Worm (Caenorhabditis elegans): ENCODE data around the gene E_BE45912.2.
A peak's percentile ranks its signal among the peaks of the same experiment; 100 is the strongest.

Gene E_BE45912.2

ce11 chrIII:982961-983360, 47.9 kb downstream of the E_BE45912.2 start, which contains the start of gene tbc-10:
Gene tbc-10 (plus strand): TSS chrIII:983261.
- no peak for TF ChIP-seq sea-2 (GFP tag; optimal IDR thresholded peaks at IDR 0.05)
- no peak for TF ChIP-seq fkh-2 (tag; optimal IDR thresholded peaks at IDR 0.05)
- no peak for TF ChIP-seq ceh-82 (tag; optimal IDR thresholded peaks at IDR 0.05)
- TF ChIP-seq nhr-237 (tag; optimal IDR thresholded peaks at IDR 0.05), result no peak
- TF ChIP-seq nhr-12 (tag; optimal IDR thresholded peaks at IDR 0.05), result no peak
- TF ChIP-seq pqm-1 (tag; optimal IDR thresholded peaks at IDR 0.05), result no peak
- no peak for TF ChIP-seq ceh-28 (tag; optimal IDR thresholded peaks at IDR 0.05)
- TF ChIP-seq egl-5 (tag; optimal IDR thresholded peaks at IDR 0.05), result no peak
- TF ChIP-seq ama-1 (optimal IDR thresholded peaks at IDR 0.05), result no peak
- no peak for TF ChIP-seq fkh-10 (GFP tag; optimal IDR thresholded peaks at IDR 0.05)

DNA sequence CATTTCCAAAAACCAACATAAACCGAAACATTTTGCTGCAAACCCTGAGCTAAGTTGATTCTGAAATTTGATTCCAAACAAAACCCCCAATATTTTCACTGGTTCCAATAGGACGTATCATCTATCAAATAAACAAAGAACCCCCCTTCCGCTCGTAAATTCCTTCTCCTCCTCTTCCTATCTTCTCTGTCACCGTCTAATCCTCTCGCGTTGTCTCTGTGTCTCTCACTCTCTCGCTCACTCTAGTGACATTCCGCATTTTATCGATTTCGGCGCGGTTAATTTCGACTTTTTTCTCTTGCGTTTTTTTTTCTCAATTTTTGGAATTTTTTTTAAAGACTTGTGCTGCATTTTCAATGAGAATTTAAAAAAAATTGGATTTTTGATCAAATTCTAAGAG, 48.9 kb downstream of the E_BE45912.2 start:
- no peak for TF ChIP-seq tbx-2 (tag; optimal IDR thresholded peaks at IDR 0.05)
- no peak for TF ChIP-seq ZK546.5 (tag; optimal IDR thresholded peaks at IDR 0.05)
- TF ChIP-seq nhr-43 (tag; optimal IDR thresholded peaks at IDR 0.05; ENCODE audit: poor library complexity, severe bottlenecking), result no peak
- TF ChIP-seq nhr-76 (tag; optimal IDR thresholded peaks at IDR 0.05), result no peak
- peak; percentile 77 for TF ChIP-seq nfya-1 (tag; optimal IDR thresholded peaks at IDR 0.05; ENCODE audit: insufficient read depth)
- no peak for TF ChIP-seq fkh-10 (GFP tag; optimal IDR thresholded peaks at IDR 0.05)
- no peak for TF ChIP-seq ceh-9 (tag; optimal IDR thresholded peaks at IDR 0.05)
- TF ChIP-seq nhr-11 (tag; optimal IDR thresholded peaks at IDR 0.05), result no peak
- TF ChIP-seq mdl-1 (tag; optimal IDR thresholded peaks at IDR 0.05), result no peak
- no peak for TF ChIP-seq pqm-1 (tag; optimal IDR thresholded peaks at IDR 0.05)
- TF ChIP-seq snpc-4 (tag; optimal IDR thresholded peaks at IDR 0.05), result no peak
- TF ChIP-seq nhr-23 (tag; optimal IDR thresholded peaks at IDR 0.05), result no peak
- TF ChIP-seq ztf-11 (tag; optimal IDR thresholded peaks at IDR 0.05), result no peak
- TF ChIP-seq nhr-25 (tag; optimal IDR thresholded peaks at IDR 0.05), result peak; percentile 1
- TF ChIP-seq ama-1 (optimal IDR thresholded peaks at IDR 0.05), result no peak
- TF ChIP-seq fkh-2 (tag; optimal IDR thresholded peaks at IDR 0.05), result no peak
- TF ChIP-seq ceh-28 (tag; optimal IDR thresholded peaks at IDR 0.05), result peak; percentile 89
- peak; percentile 70 for TF ChIP-seq lin-39 (tag; optimal IDR thresholded peaks at IDR 0.05)
- no peak for TF ChIP-seq mml-1 (tag; optimal IDR thresholded peaks at IDR 0.05)
- TF ChIP-seq nhr-67 (tag; optimal IDR thresholded peaks at IDR 0.05), result no peak
- TF ChIP-seq unc-62 (GFP tag; optimal IDR thresholded peaks at IDR 0.05), result no peak
- no peak for TF ChIP-seq ceh-82 (tag; optimal IDR thresholded peaks at IDR 0.05)
- no peak for TF ChIP-seq eor-1 (tag; optimal IDR thresholded peaks at IDR 0.05)
- TF ChIP-seq ceh-16 (tag; optimal IDR thresholded peaks at IDR 0.05), result no peak
- TF ChIP-seq daf-12 (tag; optimal IDR thresholded peaks at IDR 0.05), result no peak
- no peak for TF ChIP-seq sea-2 (GFP tag; optimal IDR thresholded peaks at IDR 0.05)
- TF ChIP-seq nhr-28 (tag; optimal IDR thresholded peaks at IDR 0.05), result no peak
- TF ChIP-seq egl-5 (tag; optimal IDR thresholded peaks at IDR 0.05), result no peak
- no peak for TF ChIP-seq egl-27 (tag; optimal IDR thresholded peaks at IDR 0.05)
- no peak for TF ChIP-seq jun-1 (tag; optimal IDR thresholded peaks at IDR 0.05)
- TF ChIP-seq lin-15B (tag; optimal IDR thresholded peaks at IDR 0.05), result no peak
- TF ChIP-seq pha-4 (tag; optimal IDR thresholded peaks at IDR 0.05), result no peak
- no peak for TF ChIP-seq elt-1 (tag; optimal IDR thresholded peaks at IDR 0.05)
- TF ChIP-seq ztf-4 (tag; optimal IDR thresholded peaks at IDR 0.05), result no peak
- TF ChIP-seq unc-39 (tag; optimal IDR thresholded peaks at IDR 0.05), result no peak
- peak; percentile 45 for TF ChIP-seq elt-2 (tag; optimal IDR thresholded peaks at IDR 0.05)
- no peak for TF ChIP-seq nhr-237 (tag; optimal IDR thresholded peaks at IDR 0.05)
- TF ChIP-seq skn-1 (tag; optimal IDR thresholded peaks at IDR 0.05), result no peak
- no peak for TF ChIP-seq nhr-12 (tag; optimal IDR thresholded peaks at IDR 0.05)
- TF ChIP-seq fos-1 (tag; optimal IDR thresholded peaks at IDR 0.05), result no peak
- TF ChIP-seq hmg-11 (tag; optimal IDR thresholded peaks at IDR 0.05), result peak; percentile 55
- no peak for TF ChIP-seq zag-1 (tag; optimal IDR thresholded peaks at IDR 0.05)

DNA sequence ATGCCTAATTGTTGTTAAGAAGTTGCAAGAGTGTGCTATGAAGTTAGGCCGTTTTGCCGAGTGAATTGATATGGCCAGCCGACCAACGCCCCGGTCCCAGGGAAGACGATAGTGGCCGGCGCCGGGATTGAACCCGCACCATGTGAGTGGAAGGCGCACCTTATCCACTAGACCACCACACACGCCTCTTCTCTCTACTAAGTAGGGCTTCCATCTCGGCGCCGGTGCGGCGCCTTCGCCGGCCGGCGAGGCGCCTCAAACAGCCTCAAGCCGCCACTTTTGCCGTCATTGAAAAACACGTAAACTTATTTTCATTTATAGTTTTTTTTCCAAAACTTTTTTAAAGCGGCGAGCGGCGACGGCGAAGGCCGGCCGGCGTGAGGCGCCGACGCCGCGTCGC, 52.0 kb downstream of the E_BE45912.2 start:
- TF ChIP-seq egl-5 (tag; optimal IDR thresholded peaks at IDR 0.05) (no peak), mml-1 (tag; optimal IDR thresholded peaks at IDR 0.05) (no peak), tbx-2 (tag; optimal IDR thresholded peaks at IDR 0.05) (no peak), sea-2 (GFP tag; optimal IDR thresholded peaks at IDR 0.05) (no peak), nhr-76 (tag; optimal IDR thresholded peaks at IDR 0.05) (no peak), skn-1 (tag; optimal IDR thresholded peaks at IDR 0.05) (no peak), mdl-1 (tag; optimal IDR thresholded peaks at IDR 0.05) (no peak), fos-1 (tag; optimal IDR thresholded peaks at IDR 0.05) (no peak), R02D3.7 (tag; optimal IDR thresholded peaks at IDR 0.05) (no peak), elt-3 (tag; optimal IDR thresholded peaks at IDR 0.05) (no peak), jun-1 (tag; optimal IDR thresholded peaks at IDR 0.05) (no peak), pha-4 (tag; optimal IDR thresholded peaks at IDR 0.05) (no peak), ztf-11 (tag; optimal IDR thresholded peaks at IDR 0.05) (no peak), unc-62 (GFP tag; optimal IDR thresholded peaks at IDR 0.05) (no peak), egl-27 (tag; optimal IDR thresholded peaks at IDR 0.05) (no peak), daf-12 (tag; optimal IDR thresholded peaks at IDR 0.05) (no peak), eor-1 (tag; optimal IDR thresholded peaks at IDR 0.05) (no peak), elt-1 (tag; optimal IDR thresholded peaks at IDR 0.05) (no peak)

All from whole organism, L3 larva.